Worm (Caenorhabditis elegans): ENCODE results near the gene F40G9.5.

- no peak for TF ChIP-seq Y105C5A.15 (GFP tag; IDR thresholded peaks at IDR 0.05)
- no peak for TF ChIP-seq mep-1 (tag; optimal IDR thresholded peaks at IDR 0.05)
Measured at ce11 chrIII:190686-191085, 9.6 kb downstream of the F40G9.5 start, which contains the start of gene cox-17.
